Worm (Caenorhabditis elegans) whole organism, L2 larva: ENCODE measurements around the gene irld-45.

ENCODE experiments used
- alr-1 ChIP-seq: fragments of 150-350 bp; optimal IDR thresholded peaks from 2 replicates; lab custom pipeline; 2014; ENCODE audit warnings: missing biosample characterization, missing genetic modification characterization
- blmp-1 ChIP-seq: sonication (generic microtip); optimal IDR thresholded peaks from 2 replicates; lab custom pipeline; 2017; ENCODE audit warnings: missing genetic modification characterization, mild to moderate bottlenecking, missing compliant biosample characterization, antibody characterized with exemption, moderate library complexity; ENCODE audit not compliant: insufficient read depth
- egl-27 ChIP-seq: sonication (generic microtip); optimal IDR thresholded peaks from 3 replicates; lab custom pipeline; 2017; ENCODE audit warnings: missing biosample characterization, missing genetic modification reagents, missing genetic modification characterization
- elt-1 ChIP-seq: fragments of 150-350 bp; optimal IDR thresholded peaks from 2 replicates; lab custom pipeline; 2014; ENCODE audit warnings: missing biosample characterization, missing genetic modification characterization
- elt-3 ChIP-seq: sonication (generic microtip); optimal IDR thresholded peaks from 2 replicates; lab custom pipeline; 2017; ENCODE audit warnings: missing biosample characterization, missing genetic modification characterization
- lin-39 ChIP-seq: fragments of 150-350 bp; optimal IDR thresholded peaks from 2 replicates; lab custom pipeline; 2014; ENCODE audit warnings: missing biosample characterization, missing genetic modification reagents, missing genetic modification characterization
- lsy-2 ChIP-seq, 2 experiments: fragments of 150-350 bp in 1 of 2; sonication (generic microtip) in 1 of 2; optimal IDR thresholded peaks; 2 replicates each; lab custom pipeline; 2014 to 2017; ENCODE audit warnings: missing biosample characterization in 2 of 2, missing genetic modification characterization in 2 of 2
- nhr-10 ChIP-seq: sonication (generic microtip); optimal IDR thresholded peaks from 2 replicates; lab custom pipeline; 2017; ENCODE audit warnings: missing biosample characterization, missing genetic modification characterization

- TF ChIP-seq alr-1 (tag; lab: Kevin White, UChicago) (no peak), blmp-1 (tag; lab: Kevin White, UChicago) (peak; percentile 18), lsy-2 (tag; optimal IDR thresholded peaks at IDR 0.05; lab: Kevin White, UChicago) (no peak), nhr-10 (no peak), elt-3 (tag; lab: Kevin White, UChicago) (no peak), elt-1 (tag; lab: Kevin White, UChicago) (no peak), lin-39 (no peak), egl-27 (tag; lab: Kevin White, UChicago) (no peak)
These were observed 40.3 kb upstream of the irld-45 start, which contains the start of gene nhr-178 for ce11 chrV:1607790-1608189.
